Worm (Caenorhabditis elegans) whole organism, L4/young adult: ENCODE results near the gene srz-78.
A peak's percentile ranks its signal among the peaks of the same experiment; 100 is the strongest.

ENCODE experiments used
- W03F9.2 ChIP-seq: fragments of 150-350 bp; optimal IDR thresholded peaks from 2 replicates; lab custom pipeline; 2014; ENCODE audit warnings: missing biosample characterization, missing genetic modification characterization
- dao-5 ChIP-seq: sonication (generic microtip); optimal IDR thresholded peaks from 2 replicates; lab custom pipeline; 2016; ENCODE audit warnings: missing genotype, missing genetic modification characterization, moderate library complexity, missing compliant biosample characterization
- him-1 ChIP-seq: sonication (generic microtip); optimal IDR thresholded peaks from 2 replicates; lab custom pipeline; 2016; ENCODE audit warnings: missing genotype, missing genetic modification reagents, missing genetic modification characterization, missing compliant biosample characterization

srz-78 gene

DNA sequence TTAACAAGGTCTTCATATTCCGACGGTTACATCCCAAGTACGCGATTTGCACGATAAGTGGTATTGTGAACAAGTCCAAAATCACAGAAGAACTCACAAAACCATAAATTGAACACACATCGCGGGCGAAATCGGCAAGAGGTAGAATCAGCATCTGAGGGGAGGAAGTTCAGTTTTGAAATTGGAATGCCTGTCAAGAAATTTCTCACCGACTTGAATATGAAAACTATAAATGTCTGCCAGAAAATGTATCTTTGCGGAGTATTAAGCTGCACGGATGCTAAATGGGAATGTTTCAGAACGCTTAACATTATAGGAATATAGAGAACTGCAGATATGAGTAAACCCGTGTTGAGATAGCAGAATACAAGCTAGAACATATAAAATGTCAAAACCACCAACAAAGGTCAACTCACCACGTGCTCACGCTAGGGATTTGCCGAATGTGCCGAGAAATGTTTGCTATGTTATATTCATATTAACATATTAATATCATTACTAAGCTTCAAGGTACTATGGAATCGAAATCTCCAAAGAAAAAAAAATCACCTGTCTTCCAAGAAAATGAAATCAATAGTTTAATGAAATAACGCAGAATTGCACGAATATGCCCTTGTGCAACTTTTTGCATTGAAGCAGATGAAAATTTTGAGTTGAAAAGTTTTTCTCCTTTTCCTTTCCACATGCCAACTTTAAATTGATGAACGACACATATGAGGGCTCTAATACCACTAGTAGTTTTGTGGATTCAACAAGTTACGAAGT, 9.2 kb upstream of the srz-78 start, which contains the start of gene srz-82:
Gene srz-82, plus strand, starts transcription at position 701 of the 765 bp plus-strand sequence.
- no peak for TF ChIP-seq him-1 (tag; lab: Kevin White, UChicago)
- no peak for TF ChIP-seq dao-5 (tag; lab: Kevin White, UChicago)
- TF ChIP-seq W03F9.2 (tag; lab: Kevin White, UChicago) = no peak

DNA sequence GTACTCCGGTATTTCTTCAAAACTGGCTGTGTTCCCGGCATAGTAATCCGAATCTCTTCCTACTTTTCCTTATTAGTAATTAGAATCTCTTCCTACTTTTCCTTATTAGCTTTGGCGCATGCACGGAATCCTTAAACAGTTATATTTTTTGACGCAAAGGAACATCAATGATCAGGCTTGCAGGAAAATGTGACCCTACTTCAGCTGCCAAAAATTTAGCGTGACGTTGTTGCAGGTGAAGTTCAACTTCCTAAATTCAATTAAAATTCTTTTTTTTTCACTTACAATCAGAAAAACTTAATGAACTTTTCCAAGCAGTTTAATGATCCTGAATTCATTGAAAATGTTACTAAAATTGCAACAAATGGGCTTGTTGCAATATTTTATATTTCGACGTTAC, 1.7 kb downstream of the srz-78 start, which contains the start of gene srz-79:
Gene srz-79, plus strand, starts transcription at position 301 of the 400 bp plus-strand sequence.
- TF ChIP-seq W03F9.2 (tag; lab: Kevin White, UChicago) (no peak), dao-5 (tag; lab: Kevin White, UChicago) (no peak), him-1 (tag; lab: Kevin White, UChicago) (no peak)

DNA sequence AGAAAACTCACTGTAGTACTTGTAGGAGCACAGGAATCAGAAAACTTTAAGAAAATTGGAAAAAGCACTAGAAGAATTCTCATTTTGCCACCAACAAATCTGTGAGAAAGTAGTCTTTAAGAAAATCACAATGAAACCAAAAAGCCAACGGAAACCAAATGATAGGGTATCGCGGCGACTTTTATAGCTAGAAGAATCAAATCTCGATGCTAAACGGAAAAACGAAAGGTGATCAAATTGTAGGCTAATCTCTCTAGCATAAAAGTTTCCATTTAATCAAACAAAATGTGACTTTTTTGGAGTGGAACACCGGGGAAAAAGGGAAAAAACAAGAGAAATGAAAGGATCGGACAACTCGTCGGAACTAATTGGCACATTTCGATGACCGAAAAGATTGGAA, 4.8 kb downstream of the srz-78 start, which contains the start of gene C09G12.17:
Gene C09G12.17, minus strand, starts transcription at position 101 of the 400 bp plus-strand sequence.
- TF ChIP-seq him-1 (tag; lab: Kevin White, UChicago) = no peak
- no peak for TF ChIP-seq W03F9.2 (tag; lab: Kevin White, UChicago)

DNA sequence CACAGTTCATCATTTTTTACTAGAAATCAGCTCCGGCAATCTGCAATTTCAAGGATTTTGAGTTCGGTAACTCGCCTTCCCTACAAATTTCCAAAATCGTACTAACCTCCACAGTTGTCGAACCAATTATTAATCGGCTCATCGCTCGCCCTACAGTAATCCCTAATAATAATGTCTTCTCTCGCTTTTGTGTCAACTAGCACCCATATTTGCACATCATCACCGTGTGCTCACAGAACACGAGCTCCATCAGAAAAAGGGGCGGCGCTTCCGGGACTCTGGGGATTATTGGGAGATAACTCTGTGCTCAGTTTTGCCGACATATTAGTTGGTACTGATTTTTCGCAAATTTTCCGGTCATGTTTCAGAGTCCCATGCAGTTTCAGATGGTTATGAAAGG, 6.3 kb downstream of the srz-78 start, which contains the start of gene ceh-53:
Gene ceh-53, plus strand, starts transcription at position 301 of the 400 bp plus-strand sequence.
- TF ChIP-seq W03F9.2 (tag; lab: Kevin White, UChicago) (no peak), him-1 (tag; lab: Kevin White, UChicago) (no peak), dao-5 (tag; lab: Kevin White, UChicago) (no peak)

DNA sequence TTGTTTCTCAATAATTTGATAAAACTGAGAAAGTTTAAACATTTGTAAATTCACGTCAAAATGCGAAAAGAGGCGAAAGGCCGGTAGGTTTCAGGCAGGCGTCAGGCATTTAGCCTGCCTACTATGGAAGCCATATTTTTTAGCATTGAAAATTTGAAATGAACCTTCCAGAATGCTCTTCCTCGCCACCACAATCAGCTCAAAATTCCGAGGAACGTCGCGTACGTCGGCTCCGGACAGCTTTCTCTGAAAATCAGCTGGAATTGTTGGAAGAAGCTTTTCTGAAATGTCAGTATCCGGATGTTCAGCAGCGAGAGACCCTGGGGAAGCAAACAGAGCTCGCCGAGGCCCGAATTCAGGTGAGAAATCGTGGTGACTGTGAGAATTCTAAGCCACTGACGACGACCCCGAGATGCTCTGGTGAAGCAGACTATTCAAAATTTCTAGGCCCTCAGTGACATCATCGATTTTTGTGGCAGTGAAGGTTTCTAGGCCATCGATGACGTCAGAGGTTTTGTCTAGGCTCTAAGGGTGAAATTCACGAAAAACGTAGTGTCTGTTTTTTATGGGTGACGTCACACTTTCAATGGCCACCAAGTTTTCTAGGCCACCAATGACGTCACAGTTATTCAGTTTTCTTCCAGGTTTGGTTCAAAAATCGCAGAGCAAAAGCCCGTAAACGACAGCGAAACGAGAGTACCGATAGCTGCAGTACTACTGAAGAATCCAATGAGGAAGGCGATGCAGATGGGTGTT, 10.6 kb downstream of the srz-78 start:
- TF ChIP-seq him-1 (tag; lab: Kevin White, UChicago) (no peak), W03F9.2 (tag; lab: Kevin White, UChicago) (no peak), dao-5 (tag; lab: Kevin White, UChicago) (no peak)

DNA sequence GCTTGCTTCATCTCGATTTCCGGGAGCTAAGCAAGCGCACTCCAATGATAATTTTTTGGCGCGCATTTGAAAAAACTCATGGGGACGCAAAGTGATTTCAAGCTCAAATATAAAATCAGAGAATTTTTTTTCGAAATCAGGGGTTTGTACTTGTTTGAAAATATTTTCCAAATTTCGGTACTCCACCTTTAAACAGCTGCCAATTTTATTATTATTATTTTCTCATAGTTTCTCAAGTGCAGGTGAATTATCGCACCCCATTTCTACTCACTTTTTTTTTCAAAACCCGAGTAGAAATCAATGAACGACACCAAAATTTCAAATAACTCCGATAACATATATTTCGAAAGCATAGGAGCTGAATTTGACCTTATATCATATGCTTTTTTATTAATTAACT, 12.6 kb downstream of the srz-78 start, which contains the start of gene srz-83:
Gene srz-83, plus strand, starts transcription at position 301 of the 400 bp plus-strand sequence.
- TF ChIP-seq dao-5 (tag; lab: Kevin White, UChicago) (no peak), W03F9.2 (tag; lab: Kevin White, UChicago) (no peak), him-1 (tag; lab: Kevin White, UChicago) (no peak)

DNA sequence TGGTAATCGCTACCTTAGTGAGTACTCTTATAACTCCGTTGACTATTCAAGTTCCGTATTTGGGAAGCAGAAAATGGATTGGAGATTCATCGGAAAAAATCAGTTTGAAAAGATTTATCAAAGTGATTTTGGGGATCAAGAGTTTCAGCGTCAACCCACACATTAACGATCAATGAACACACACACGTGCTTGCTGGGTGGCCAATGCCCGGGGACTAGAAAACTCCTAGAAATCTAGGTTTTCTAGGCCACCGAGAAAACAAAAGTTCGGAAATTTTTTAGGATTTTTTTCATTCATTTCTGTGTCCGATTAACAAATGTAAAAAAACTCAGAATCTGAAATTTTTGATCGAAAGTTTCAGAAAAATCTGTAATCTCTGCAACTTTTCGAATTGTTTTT, 14.4 kb downstream of the srz-78 start:
- TF ChIP-seq him-1 (tag; lab: Kevin White, UChicago) (no peak), W03F9.2 (tag; lab: Kevin White, UChicago) (no peak), dao-5 (tag; lab: Kevin White, UChicago) (no peak)

DNA sequence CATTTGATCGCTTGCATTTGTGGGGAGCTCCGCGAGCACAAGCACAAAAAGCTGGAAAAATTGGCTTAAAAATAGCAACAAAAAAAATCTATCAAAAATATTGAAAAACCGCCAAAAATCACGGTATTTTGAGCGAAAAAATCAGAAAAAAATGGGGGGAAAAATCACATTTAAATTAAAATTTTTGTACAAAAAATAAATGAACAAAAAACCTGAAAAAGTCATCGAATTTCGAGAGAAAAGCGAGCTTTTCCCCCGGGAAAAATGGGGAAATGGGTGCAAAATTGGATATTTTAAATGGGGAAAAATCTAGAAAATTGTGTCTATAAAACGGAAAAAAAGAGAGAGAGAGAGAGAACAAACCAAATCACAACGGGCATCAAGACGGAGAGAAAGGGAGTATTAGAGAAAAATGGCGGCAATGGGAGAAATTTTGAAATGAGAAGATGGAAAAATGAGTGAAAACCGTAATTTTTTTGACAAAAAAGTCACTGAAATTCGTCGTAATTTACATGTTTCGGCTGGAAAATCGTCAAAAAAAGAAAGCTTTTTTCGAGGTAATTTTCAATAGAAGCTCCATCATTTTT, 18.0 kb downstream of the srz-78 start, which contains the start of gene ced-10:
Gene ced-10, minus strand, starts transcription at position 51 of the 587 bp plus-strand sequence.
- TF ChIP-seq dao-5 (tag; lab: Kevin White, UChicago) = no peak
- no peak for TF ChIP-seq him-1 (tag; lab: Kevin White, UChicago)
- TF ChIP-seq W03F9.2 (tag; lab: Kevin White, UChicago) = no peak

DNA sequence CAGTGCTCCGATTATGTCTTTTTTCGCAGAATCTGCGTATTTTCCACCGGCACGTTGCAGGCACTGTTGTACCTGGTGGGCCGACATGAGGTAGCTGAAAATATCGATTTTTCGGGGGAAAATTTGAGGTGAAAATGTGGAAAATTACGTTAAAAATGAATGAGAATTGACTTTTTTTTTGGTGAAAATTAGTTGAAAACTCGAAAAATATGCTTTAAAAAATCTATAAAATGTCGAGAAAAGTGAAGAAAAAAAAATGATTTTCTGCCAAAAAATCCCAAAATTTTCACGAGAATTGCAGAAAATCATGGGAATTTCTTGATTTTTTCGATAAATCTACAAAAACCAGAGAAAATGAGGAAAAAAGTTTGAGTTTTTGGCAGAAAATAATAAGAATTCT, 22.9 kb downstream of the srz-78 start, which contains the start of gene tsg-101:
Gene tsg-101, minus strand, starts transcription at position 101 of the 400 bp plus-strand sequence.
- TF ChIP-seq him-1 (tag; lab: Kevin White, UChicago) = no peak
- no peak for TF ChIP-seq W03F9.2 (tag; lab: Kevin White, UChicago)
- no peak for TF ChIP-seq dao-5 (tag; lab: Kevin White, UChicago)

DNA sequence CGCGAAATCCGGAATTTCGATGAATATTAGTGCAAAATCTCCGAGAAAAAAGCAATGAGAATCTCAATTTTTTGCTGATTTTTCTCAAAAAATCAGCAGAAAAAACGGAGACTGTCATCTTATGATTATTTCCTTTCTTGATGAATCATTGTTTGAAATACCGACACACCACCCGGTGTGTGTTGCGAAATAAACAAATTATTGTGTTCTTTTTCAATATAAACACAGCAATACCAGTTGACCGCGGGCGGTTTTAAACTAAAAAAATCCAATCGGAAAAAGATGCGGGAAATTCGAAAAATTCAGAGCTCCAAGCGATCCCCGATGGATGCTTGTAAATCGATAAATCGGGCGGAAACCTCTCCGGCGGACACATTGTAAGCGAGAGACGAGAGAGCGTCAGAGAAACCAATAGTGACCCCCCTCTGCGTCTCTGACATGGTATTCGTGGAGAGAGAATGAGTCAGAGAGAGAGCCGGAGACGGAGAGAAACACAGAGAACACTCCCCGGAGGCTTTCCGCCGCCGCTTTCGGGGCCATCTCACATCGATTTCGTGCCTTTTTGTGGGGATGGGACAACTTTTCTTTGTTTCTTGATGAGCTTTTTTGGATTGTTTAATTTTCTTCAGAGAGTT, 24.0 kb downstream of the srz-78 start:
- TF ChIP-seq him-1 (tag; lab: Kevin White, UChicago) = peak; percentile 41
- no peak for TF ChIP-seq dao-5 (tag; lab: Kevin White, UChicago)
- no peak for TF ChIP-seq W03F9.2 (tag; lab: Kevin White, UChicago)

DNA sequence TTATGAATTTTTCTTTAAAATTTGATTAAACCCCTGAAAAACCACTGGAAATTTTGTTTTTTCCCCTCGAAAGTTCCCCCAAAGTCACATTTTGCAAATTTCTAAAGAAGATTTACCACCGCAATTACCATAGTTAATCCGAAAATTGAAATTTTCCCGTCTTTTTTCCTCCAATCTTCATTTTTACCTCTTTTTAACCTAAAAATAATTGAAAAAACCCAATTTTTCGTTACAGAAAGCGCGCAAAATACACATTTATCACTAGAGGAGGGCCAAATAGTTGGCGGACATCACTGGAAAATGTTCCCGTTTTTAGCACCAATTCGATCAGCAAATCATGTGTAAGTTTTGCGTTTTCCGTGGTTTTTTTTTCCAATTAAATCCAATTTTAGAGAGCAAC, 25.0 kb downstream of the srz-78 start, which contains the start of gene unc-33:
Gene unc-33, plus strand, starts transcription at position 301 of the 400 bp plus-strand sequence.
- TF ChIP-seq W03F9.2 (tag; lab: Kevin White, UChicago) = no peak

DNA sequence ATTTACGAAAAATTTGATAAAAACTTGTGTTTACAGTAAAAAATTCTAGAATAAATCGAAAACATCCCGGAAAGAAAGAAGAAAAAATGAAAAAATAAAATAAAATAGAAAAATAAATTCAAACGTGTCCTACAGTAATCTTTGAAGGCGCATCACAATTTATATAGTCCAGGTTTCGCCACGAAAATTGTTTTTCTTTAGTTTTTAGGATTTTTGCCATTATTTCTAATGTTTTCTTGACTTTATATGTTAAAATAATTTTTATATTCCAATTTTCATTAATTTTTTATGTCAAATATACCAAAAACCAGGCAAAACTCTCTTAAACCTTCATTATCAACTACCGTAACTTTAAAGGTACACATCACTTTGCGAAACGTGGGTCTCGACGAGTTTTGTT, 26.0 kb downstream of the srz-78 start:
- TF ChIP-seq him-1 (tag; lab: Kevin White, UChicago) (no peak), dao-5 (tag; lab: Kevin White, UChicago) (no peak), W03F9.2 (tag; lab: Kevin White, UChicago) (peak; percentile 19)
